Fruit fly (Drosophila melanogaster): ENCODE measurements around the gene CG16734.

DNA sequence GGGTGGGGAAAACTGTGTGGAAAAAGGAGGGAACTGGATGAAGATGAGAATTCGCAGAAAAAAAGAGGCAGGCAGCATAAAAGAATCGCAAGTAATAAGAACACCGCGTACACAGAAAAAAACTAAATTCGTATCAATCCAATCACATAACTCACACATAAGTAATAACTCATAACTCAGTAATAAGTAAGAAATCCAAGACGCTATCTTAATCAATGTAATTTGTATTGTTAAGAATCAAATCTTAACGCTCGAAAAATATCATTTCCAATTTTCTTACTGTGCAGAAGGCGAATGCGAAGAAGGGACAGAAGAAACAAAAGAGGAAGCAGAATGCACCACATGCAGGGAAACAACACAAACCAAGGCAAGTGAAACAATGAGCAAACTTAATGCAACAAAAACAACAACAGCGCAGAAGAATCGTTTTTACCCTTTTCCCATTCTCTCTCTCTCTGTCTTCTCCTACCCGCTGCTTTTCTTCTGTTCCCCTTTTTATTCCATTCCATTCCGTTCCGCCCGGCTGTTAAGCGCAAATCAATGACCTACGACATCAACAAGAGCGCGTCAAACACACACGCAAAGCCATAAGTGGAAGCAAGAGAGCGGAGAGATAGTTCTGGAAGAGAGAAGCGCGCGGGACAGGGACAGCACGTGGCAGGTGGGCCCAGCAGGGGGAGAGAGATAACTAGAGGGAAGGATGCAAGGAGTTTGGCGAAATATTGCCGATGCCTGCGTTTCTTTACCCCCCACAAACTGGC, 25.6 kb upstream of the CG16734 start:
- TF ChIP-seq pan (optimal IDR thresholded peaks at IDR 0.05) (no peak), dl (GFP tag; optimal IDR thresholded peaks at IDR 0.05; ENCODE audit: insufficient read depth in 1 of 2, partially characterized antibody in 2 of 2) (peak in 1 of 2 experiments; percentile 49), fru (GFP tag; optimal IDR thresholded peaks at IDR 0.05) (peak; percentile 100), br (GFP tag; optimal IDR thresholded peaks at IDR 0.05) (peak; percentile 98), ey (GFP tag; optimal IDR thresholded peaks at IDR 0.05) (peak; percentile 98), lola (GFP tag; optimal IDR thresholded peaks at IDR 0.05) (no peak), h (GFP tag; optimal IDR thresholded peaks at IDR 0.05) (peak; percentile 99), CrebA (GFP tag; optimal IDR thresholded peaks at IDR 0.05; ENCODE audit: borderline replicate concordance) (peak; percentile 91), Jra (GFP tag; optimal IDR thresholded peaks at IDR 0.05) (peak; percentile 96), usp (GFP tag; optimal IDR thresholded peaks at IDR 0.05) (no peak)
